In the genomic region with DNA sequence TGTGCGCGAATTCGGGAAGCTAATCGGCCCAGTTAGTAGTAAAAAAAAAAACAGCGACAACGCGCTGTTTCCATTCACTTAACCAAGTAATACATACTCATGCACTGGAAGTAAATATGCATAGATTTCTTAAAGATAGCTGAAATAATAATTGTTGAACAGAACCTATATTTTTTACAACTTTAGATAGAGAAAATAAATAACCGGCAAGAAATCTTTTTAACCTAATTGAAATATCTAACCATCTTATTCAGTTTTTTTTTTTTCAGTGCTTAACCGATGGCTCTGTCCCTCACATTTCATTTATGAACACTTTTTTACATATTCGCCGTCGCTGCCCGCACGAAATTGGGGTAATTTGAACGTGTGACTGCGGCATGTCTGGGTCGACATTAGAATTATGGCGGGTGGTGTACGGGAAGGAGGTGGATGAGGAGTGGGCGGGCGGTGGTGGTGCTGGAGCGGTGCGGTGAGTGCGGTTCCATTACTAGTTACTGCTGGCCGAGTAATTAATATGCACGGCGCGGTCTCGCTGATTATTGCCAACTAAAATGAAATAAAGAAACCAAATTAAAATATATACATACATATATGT, we compare ENCODE assay signal across 3 fruit fly cellular contexts.
A peak's percentile ranks its signal among the peaks of the same experiment; 100 is the strongest.
TF ChIP-seq lines count a peak whose summit lies in the region.

No protein-coding gene starts in this region.

- no peak for TF ChIP-seq CTCF in whole organism, embryonic (GFP tag; optimal IDR thresholded peaks at IDR 0.05; lab: Kevin White, UChicago)

TF ChIP-seq in whole organism, embryonic, 481 proteins besides CTCF, POLR2A, EP300 and RAD21 (continues in another document):
- TF ChIP-seq phol (tag; optimal IDR thresholded peaks at IDR 0.05; lab: Kevin White, UChicago) (peak; percentile 70), ttk (GFP tag; IDR thresholded peaks at IDR 0.05; lab: Robert Waterston, UW) (0 out of 2 replicates have a peak, but pooled peaks have one; percentile 11), vvl (GFP tag; IDR thresholded peaks at IDR 0.05; lab: Robert Waterston, UW) (peak; percentile 76), oc (tag; optimal IDR thresholded peaks at IDR 0.05; lab: Kevin White, UChicago) (peak; percentile 48), dysf (GFP tag; IDR thresholded peaks at IDR 0.05; lab: Robert Waterston, UW) (peak; percentile 68), Antp (GFP tag; optimal IDR thresholded peaks at IDR 0.05; lab: Kevin White, UChicago) (no peak), dmrt11E (tag; optimal IDR thresholded peaks at IDR 0.05; lab: Kevin White, UChicago) (peak; percentile 72), CG31224 (GFP tag; IDR thresholded peaks at IDR 0.05; lab: Robert Waterston, UW) (0 out of 2 replicates have a peak, but pooled peaks have one; percentile 23), CG13424 (tag; optimal IDR thresholded peaks at IDR 0.05; lab: Kevin White, UChicago) (peak; percentile 52), chinmo (GFP tag; IDR thresholded peaks at IDR 0.05; lab: Robert Waterston, UW; ENCODE audit: partially characterized antibody) (no peak), Dip2 (GFP tag; IDR thresholded peaks at IDR 0.05; lab: Robert Waterston, UW) (no peak), sc (optimal IDR thresholded peaks at IDR 0.05; lab: Kevin White, UChicago) (no peak), sc (GFP tag; optimal IDR thresholded peaks at IDR 0.05; lab: Kevin White, UChicago) (no peak), MBD-R2 (GFP tag; IDR thresholded peaks at IDR 0.05; lab: Robert Waterston, UW) (no peak), jumu (GFP tag; optimal IDR thresholded peaks at IDR 0.05; lab: Kevin White, UChicago) (peak; percentile 3), CG10959 (GFP tag; IDR thresholded peaks at IDR 0.05; lab: Robert Waterston, UW) (peak; percentile 39; the same call in 1 of the 2 replicates), gro (GFP tag; optimal IDR thresholded peaks at IDR 0.05; lab: Kevin White, UChicago) (peak; percentile 11), cwo (GFP tag; optimal IDR thresholded peaks at IDR 0.05; lab: Kevin White, UChicago) (peak; percentile 18), CG18619 (GFP tag; optimal IDR thresholded peaks at IDR 0.05; lab: Kevin White, UChicago) (no peak), CG7372 (GFP tag; IDR thresholded peaks at IDR 0.05; lab: Robert Waterston, UW) (no peak), CG7357 (GFP tag; IDR thresholded peaks at IDR 0.05; lab: Robert Waterston, UW) (no peak), HLH3B (GFP tag; IDR thresholded peaks at IDR 0.05; lab: Robert Waterston, UW) (peak; percentile 64), ATbp (GFP tag; optimal IDR thresholded peaks at IDR 0.05; lab: Kevin White, UChicago) (peak; percentile 54), Hand (GFP tag; optimal IDR thresholded peaks at IDR 0.05; lab: Kevin White, UChicago) (no peak), gsb-n (tag; optimal IDR thresholded peaks at IDR 0.05; lab: Kevin White, UChicago) (peak; percentile 64), CG1603 (tag; optimal IDR thresholded peaks at IDR 0.05; lab: Kevin White, UChicago) (peak; percentile 1), CG8924 (tag; optimal IDR thresholded peaks at IDR 0.05; lab: Kevin White, UChicago) (peak; percentile 40), chif (GFP tag; optimal IDR thresholded peaks at IDR 0.05; lab: Kevin White, UChicago) (peak; percentile 59 to 60)

TF ChIP-seq in whole organism, prepupa, 60 proteins besides CTCF, POLR2A, EP300 and RAD21:
- TF ChIP-seq Sox102F (GFP tag; optimal IDR thresholded peaks at IDR 0.05; lab: Kevin White, UChicago) (no peak), CG4318 (GFP tag; optimal IDR thresholded peaks at IDR 0.05; lab: Kevin White, UChicago) (no peak), Ets21C (GFP tag; optimal IDR thresholded peaks at IDR 0.05; lab: Kevin White, UChicago) (no peak), Sox14 (GFP tag; optimal IDR thresholded peaks at IDR 0.05; lab: Kevin White, UChicago) (no peak), net (GFP tag; optimal IDR thresholded peaks at IDR 0.05; lab: Kevin White, UChicago) (no peak), dsx (GFP tag; optimal IDR thresholded peaks at IDR 0.05; lab: Kevin White, UChicago; ENCODE audit: poor library complexity, severe bottlenecking) (no peak), Met (GFP tag; optimal IDR thresholded peaks at IDR 0.05; lab: Kevin White, UChicago) (peak; percentile 22), CG8119 (GFP tag; IDR thresholded peaks at IDR 0.05; lab: Robert Waterston, UW) (peak; percentile 28; the same call in 1 of the 3 replicates), CG6163 (GFP tag; IDR thresholded peaks at IDR 0.05; lab: Robert Waterston, UW) (peak; percentile 34; the same call in 1 of the 3 replicates), fd59A (GFP tag; optimal IDR thresholded peaks at IDR 0.05; lab: Kevin White, UChicago) (no peak), eg (GFP tag; IDR thresholded peaks at IDR 0.05; lab: Robert Waterston, UW) (peak; percentile 46; the same call in 1 of the 3 replicates), Eip78C (GFP tag; lab: Kevin White, UChicago) (peak; percentile 49), fkh (GFP tag; optimal IDR thresholded peaks at IDR 0.05; lab: Kevin White, UChicago) (no peak), svp (GFP tag; lab: Kevin White, UChicago) (peak; percentile 58), CG6808 (GFP tag; optimal IDR thresholded peaks at IDR 0.05; lab: Kevin White, UChicago) (no peak), OdsH (GFP tag; optimal IDR thresholded peaks at IDR 0.05; lab: Kevin White, UChicago) (peak; percentile 5), pdm3 (GFP tag; optimal IDR thresholded peaks at IDR 0.05; lab: Kevin White, UChicago) (peak; percentile 11), CG15336 (GFP tag; IDR thresholded peaks at IDR 0.05; lab: Robert Waterston, UW) (no peak), CG8319 (GFP tag; optimal IDR thresholded peaks at IDR 0.05; lab: Kevin White, UChicago) (no peak), CG32006 (GFP tag; optimal IDR thresholded peaks at IDR 0.05; lab: Kevin White, UChicago) (peak; percentile 19), CG8632 (GFP tag; optimal IDR thresholded peaks at IDR 0.05; lab: Kevin White, UChicago) (peak; percentile 7), Eip75B (GFP tag; optimal IDR thresholded peaks at IDR 0.05; lab: Kevin White, UChicago) (peak; percentile 13), achi (GFP tag; optimal IDR thresholded peaks at IDR 0.05; lab: Kevin White, UChicago) (peak; percentile 7), Hr39 (GFP tag; optimal IDR thresholded peaks at IDR 0.05; lab: Kevin White, UChicago) (no peak), CG3919 (GFP tag; optimal IDR thresholded peaks at IDR 0.05; lab: Kevin White, UChicago) (peak; percentile 12), salr (GFP tag; optimal IDR thresholded peaks at IDR 0.05; lab: Kevin White, UChicago) (peak in 1 of 2 experiments; percentile 42), Eip93F (GFP tag; optimal IDR thresholded peaks at IDR 0.05; lab: Kevin White, UChicago) (no peak), acj6 (GFP tag; optimal IDR thresholded peaks at IDR 0.05; lab: Kevin White, UChicago) (peak; percentile 16)

TF ChIP-seq in whole organism, wandering third instar larva, 38 proteins besides CTCF, POLR2A, EP300 and RAD21:
- TF ChIP-seq h (GFP tag; optimal IDR thresholded peaks at IDR 0.05; lab: Kevin White, UChicago) (peak; percentile 24), rgr (GFP tag; optimal IDR thresholded peaks at IDR 0.05; lab: Kevin White, UChicago) (peak; percentile 8), brk (GFP tag; optimal IDR thresholded peaks at IDR 0.05; lab: Kevin White, UChicago) (no peak), fru (GFP tag; optimal IDR thresholded peaks at IDR 0.05; lab: Kevin White, UChicago) (peak; percentile 6), jim (GFP tag; optimal IDR thresholded peaks at IDR 0.05; lab: Kevin White, UChicago) (no peak), foxo (GFP tag; optimal IDR thresholded peaks at IDR 0.05; lab: Kevin White, UChicago) (peak in 1 of 2 experiments; percentile 19), CG9705 (GFP tag; optimal IDR thresholded peaks at IDR 0.05; lab: Kevin White, UChicago) (no peak)
